Worm (Caenorhabditis elegans) whole organism, L1 larva: ENCODE results near the gene oac-58.

Experiments
- fkh-10 ChIP-seq: sonication (generic microtip); optimal IDR thresholded peaks from 2 replicates; lab custom pipeline; 2017; ENCODE audit warnings: missing biosample characterization, missing genetic modification reagents, missing genetic modification characterization
- mdl-1 ChIP-seq, 2 experiments: fragments of 150-350 bp; optimal IDR thresholded peaks; 2 replicates each; lab custom pipeline; 2014 to 2017; ENCODE audit warnings: missing biosample characterization in 2 of 2, missing genetic modification characterization in 2 of 2, inconsistent platforms in 1 of 2
- nhr-11 ChIP-seq: fragments of 150-350 bp; optimal IDR thresholded peaks from 2 replicates; lab custom pipeline; 2014; ENCODE audit warnings: missing biosample characterization, missing genetic modification characterization
- nhr-71 ChIP-seq: sonication (generic microtip); optimal IDR thresholded peaks from 2 replicates; lab custom pipeline; 2016; ENCODE audit warnings: mild to moderate bottlenecking, missing genetic modification characterization, moderate library complexity, missing compliant biosample characterization
- nhr-76 ChIP-seq: sonication (generic microtip); optimal IDR thresholded peaks from 2 replicates; lab custom pipeline; 2017; ENCODE audit warnings: missing biosample characterization, missing genetic modification characterization
- skn-1 ChIP-seq: fragments of 150-350 bp; optimal IDR thresholded peaks from 2 replicates; lab custom pipeline; 2014; ENCODE audit warnings: missing biosample characterization, missing genetic modification characterization
- snpc-4 ChIP-seq: fragments of 150-350 bp; optimal IDR thresholded peaks from 2 replicates; lab custom pipeline; 2014; ENCODE audit warnings: missing biosample characterization, missing genetic modification characterization
- unc-98 ChIP-seq: fragments of 200-800 bp; sonication (Bioruptor generic); IDR thresholded peaks from 2 replicates; pipeline ENCODE4 v1.3.6; 2022; ENCODE audit warnings: missing genetic modification characterization, missing compliant biosample characterization
- zag-1 ChIP-seq: fragments of 150-350 bp; optimal IDR thresholded peaks from 2 replicates; lab custom pipeline; 2014; ENCODE audit warnings: missing biosample characterization, missing genetic modification characterization

DNA sequence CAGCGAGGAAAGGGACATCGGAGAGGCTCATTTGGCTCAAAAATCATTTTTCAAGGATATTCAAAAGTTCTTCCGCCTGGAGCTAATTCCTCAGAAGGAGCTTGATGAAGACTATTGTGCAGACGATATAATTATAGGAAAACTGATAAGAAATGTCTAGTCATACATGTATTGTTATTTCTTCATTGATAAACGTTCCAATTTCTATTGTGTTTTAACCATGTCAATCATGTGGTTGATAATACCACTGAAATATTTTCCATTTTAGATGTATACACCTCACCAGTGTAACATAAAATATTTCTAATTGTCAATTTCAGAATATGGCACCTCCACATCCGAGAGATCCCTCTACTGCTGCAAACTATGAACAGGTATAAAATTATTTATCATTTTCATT lies 32.2 kb downstream of the oac-58 start, which contains the start of gene ltah-1.1:
- TF ChIP-seq nhr-11 (tag; lab: Kevin White, UChicago) = no peak
- no peak for TF ChIP-seq mdl-1 (tag; optimal IDR thresholded peaks at IDR 0.05; lab: Kevin White, UChicago)
- no peak for TF ChIP-seq nhr-76 (tag; lab: Kevin White, UChicago)
- no peak for TF ChIP-seq nhr-71 (tag; lab: Kevin White, UChicago)
- no peak for TF ChIP-seq fkh-10 (GFP tag; lab: Kevin White, UChicago)
- no peak for TF ChIP-seq snpc-4
- no peak for TF ChIP-seq zag-1
- no peak for TF ChIP-seq skn-1
- no peak for TF ChIP-seq unc-98
